Worm (Caenorhabditis elegans) whole organism, late embryonic: ENCODE measurements around the gene irld-51.

Experiments
- C08G9.2 ChIP-seq: sonication (generic microtip); optimal IDR thresholded peaks from 2 replicates; lab custom pipeline; 2016; ENCODE audit warnings: mild to moderate bottlenecking, missing genetic modification characterization, moderate library complexity, missing compliant biosample characterization
- F13H6.1 ChIP-seq: sonication (generic microtip); optimal IDR thresholded peaks from 2 replicates; lab custom pipeline; 2016; ENCODE audit warnings: missing genetic modification characterization, missing compliant biosample characterization
- K02D7.2 ChIP-seq: sonication (generic microtip); optimal IDR thresholded peaks from 2 replicates; lab custom pipeline; 2017; ENCODE audit warnings: mild to moderate bottlenecking, missing genetic modification characterization, missing compliant biosample characterization
- K09A11.1 ChIP-seq: sonication (generic microtip); optimal IDR thresholded peaks from 2 replicates; lab custom pipeline; 2017; ENCODE audit warnings: antibody characterized with exemption, mild to moderate bottlenecking, missing genetic modification characterization, missing compliant biosample characterization; ENCODE audit not compliant: insufficient read depth
- T23F11.4 ChIP-seq: fragments of 200-800 bp; sonication (Bioruptor generic); optimal IDR thresholded peaks from 2 replicates; lab custom pipeline; 2018; ENCODE audit warnings: mild to moderate bottlenecking, missing genetic modification characterization, missing compliant biosample characterization
- ahr-1 ChIP-seq: sonication (generic microtip); optimal IDR thresholded peaks from 2 replicates; lab custom pipeline; 2016; ENCODE audit warnings: missing genetic modification characterization, missing compliant biosample characterization
- ama-1 ChIP-seq: fragments of 150-350 bp; optimal IDR thresholded peaks from 2 replicates; lab custom pipeline; 2014
- ceh-14 ChIP-seq: sonication (generic microtip); optimal IDR thresholded peaks from 2 replicates; lab custom pipeline; 2016; ENCODE audit warnings: missing genotype, missing genetic modification characterization, missing compliant biosample characterization
- ceh-18 ChIP-seq: sonication (generic microtip); optimal IDR thresholded peaks from 2 replicates; lab custom pipeline; 2016; ENCODE audit warnings: missing genetic modification characterization, missing compliant biosample characterization
- ceh-19 ChIP-seq: fragments of 200-800 bp; sonication (Bioruptor generic); optimal IDR thresholded peaks from 2 replicates; lab custom pipeline; 2018; ENCODE audit warnings: mild to moderate bottlenecking, missing genetic modification characterization, missing compliant biosample characterization
- ceh-2 ChIP-seq: sonication (generic microtip); optimal IDR thresholded peaks from 2 replicates; lab custom pipeline; 2016; ENCODE audit warnings: missing genotype, missing genetic modification characterization, missing compliant biosample characterization
- ceh-22 ChIP-seq: sonication (generic microtip); optimal IDR thresholded peaks from 2 replicates; lab custom pipeline; 2017; ENCODE audit warnings: missing biosample characterization, missing genetic modification characterization
- ceh-24 ChIP-seq: sonication (generic microtip); optimal IDR thresholded peaks from 2 replicates; lab custom pipeline; 2016; ENCODE audit warnings: mild to moderate bottlenecking, missing genetic modification characterization, missing compliant biosample characterization
- ceh-31 ChIP-seq: sonication (generic microtip); optimal IDR thresholded peaks from 2 replicates; lab custom pipeline; 2016; ENCODE audit warnings: missing genetic modification characterization, missing compliant biosample characterization
- ceh-34 ChIP-seq: sonication (generic microtip); optimal IDR thresholded peaks from 2 replicates; lab custom pipeline; 2016; ENCODE audit warnings: mild to moderate bottlenecking, missing genetic modification characterization, missing compliant biosample characterization
- ceh-48 ChIP-seq: sonication (generic microtip); optimal IDR thresholded peaks from 2 replicates; lab custom pipeline; 2016; ENCODE audit warnings: missing genetic modification characterization, inconsistent platforms, missing compliant biosample characterization
- ceh-9 ChIP-seq: sonication (generic microtip); optimal IDR thresholded peaks from 2 replicates; lab custom pipeline; 2016; ENCODE audit warnings: mild to moderate bottlenecking, missing genetic modification characterization, inconsistent platforms, missing compliant biosample characterization
- che-1 ChIP-seq: sonication (generic microtip); optimal IDR thresholded peaks from 2 replicates; lab custom pipeline; 2016; ENCODE audit warnings: mild to moderate bottlenecking, missing genetic modification characterization, missing compliant biosample characterization
- dmd-4 ChIP-seq: sonication (generic microtip); optimal IDR thresholded peaks from 2 replicates; lab custom pipeline; 2016; ENCODE audit warnings: borderline replicate concordance, missing genetic modification characterization, missing compliant biosample characterization
- dve-1 ChIP-seq: sonication (generic microtip); optimal IDR thresholded peaks from 2 replicates; lab custom pipeline; 2017; ENCODE audit warnings: antibody characterized with exemption, mild to moderate bottlenecking, missing genetic modification characterization, missing compliant biosample characterization
- ets-4 ChIP-seq: sonication (generic microtip); optimal IDR thresholded peaks from 2 replicates; lab custom pipeline; 2016; ENCODE audit warnings: missing genetic modification characterization, missing compliant biosample characterization
- fax-1 ChIP-seq: sonication (generic microtip); optimal IDR thresholded peaks from 2 replicates; lab custom pipeline; 2016; ENCODE audit warnings: missing genotype, missing genetic modification characterization, missing compliant biosample characterization
- fkh-6 ChIP-seq: sonication (generic microtip); optimal IDR thresholded peaks from 2 replicates; lab custom pipeline; 2016; ENCODE audit warnings: missing genetic modification characterization, missing compliant biosample characterization
- gmeb-2 ChIP-seq: sonication (generic microtip); optimal IDR thresholded peaks from 2 replicates; lab custom pipeline; 2016; ENCODE audit warnings: missing genetic modification characterization, inconsistent platforms, missing compliant biosample characterization
- hlh-15 ChIP-seq: sonication (generic microtip); optimal IDR thresholded peaks from 2 replicates; lab custom pipeline; 2016; ENCODE audit warnings: missing genetic modification characterization, missing compliant biosample characterization
- hlh-6 ChIP-seq: sonication (generic microtip); optimal IDR thresholded peaks from 2 replicates; lab custom pipeline; 2016; ENCODE audit warnings: missing genotype, missing genetic modification characterization, missing compliant biosample characterization
- lin-11 ChIP-seq: fragments of 200-800 bp; sonication (Bioruptor generic); optimal IDR thresholded peaks from 2 replicates; lab custom pipeline; 2018; ENCODE audit warnings: mild to moderate bottlenecking, missing genetic modification characterization, missing compliant biosample characterization
- nfya-1 ChIP-seq: sonication (generic microtip); optimal IDR thresholded peaks from 2 replicates; lab custom pipeline; 2017; ENCODE audit warnings: missing genetic modification characterization, mild to moderate bottlenecking, missing compliant biosample characterization, antibody characterized with exemption, moderate library complexity
- nhr-11 ChIP-seq: fragments of 150-350 bp; optimal IDR thresholded peaks from 2 replicates; lab custom pipeline; 2014; ENCODE audit warnings: missing biosample characterization, missing genetic modification characterization
- npax-4 ChIP-seq: sonication (generic microtip); optimal IDR thresholded peaks from 2 replicates; lab custom pipeline; 2016; ENCODE audit warnings: missing genetic modification characterization, missing compliant biosample characterization
- odd-2 ChIP-seq: sonication (generic microtip); optimal IDR thresholded peaks from 2 replicates; lab custom pipeline; 2017; ENCODE audit warnings: antibody characterized with exemption, mild to moderate bottlenecking, missing genetic modification characterization, missing compliant biosample characterization
- pat-9 ChIP-seq: fragments of 200-800 bp; sonication (Bioruptor generic); optimal IDR thresholded peaks from 2 replicates; lab custom pipeline; 2018; ENCODE audit warnings: mild to moderate bottlenecking, missing genetic modification characterization, moderate library complexity, missing compliant biosample characterization
- pax-1 ChIP-seq: fragments of 150-350 bp; optimal IDR thresholded peaks from 2 replicates; lab custom pipeline; 2014; ENCODE audit warnings: missing biosample characterization, missing genetic modification characterization
- pha-2 ChIP-seq: sonication (generic microtip); optimal IDR thresholded peaks from 2 replicates; lab custom pipeline; 2017; ENCODE audit warnings: mild to moderate bottlenecking, missing genetic modification characterization, missing compliant biosample characterization
- pros-1 ChIP-seq: fragments of 150-350 bp; optimal IDR thresholded peaks from 2 replicates; lab custom pipeline; 2014; ENCODE audit warnings: missing biosample characterization, missing genetic modification reagents, missing genetic modification characterization
- ref-2 ChIP-seq: sonication (generic microtip); optimal IDR thresholded peaks from 2 replicates; lab custom pipeline; 2016; ENCODE audit warnings: missing genetic modification characterization, missing compliant biosample characterization
- sox-2 ChIP-seq: fragments of 200-800 bp; sonication (Bioruptor generic); IDR thresholded peaks from 2 replicates; pipeline ENCODE4 v1.3.6; 2022; ENCODE audit warnings: missing genetic modification reagents, missing genetic modification characterization, missing compliant biosample characterization
- syd-9 ChIP-seq: sonication (generic microtip); optimal IDR thresholded peaks from 2 replicates; lab custom pipeline; 2016; ENCODE audit warnings: mild to moderate bottlenecking, missing genetic modification characterization, moderate library complexity, missing compliant biosample characterization
- tbx-2 ChIP-seq: sonication (generic microtip); optimal IDR thresholded peaks from 2 replicates; lab custom pipeline; 2016; ENCODE audit warnings: missing genetic modification characterization, missing compliant biosample characterization
- tbx-7 ChIP-seq: sonication (generic microtip); optimal IDR thresholded peaks from 2 replicates; lab custom pipeline; 2016; ENCODE audit warnings: missing genotype, missing genetic modification characterization, missing compliant biosample characterization
- ttx-3 ChIP-seq: sonication (generic microtip); optimal IDR thresholded peaks from 2 replicates; lab custom pipeline; 2016; ENCODE audit warnings: missing genetic modification reagents, missing genetic modification characterization, missing compliant biosample characterization
- unc-42 ChIP-seq: sonication (generic microtip); optimal IDR thresholded peaks from 2 replicates; lab custom pipeline; 2016; ENCODE audit warnings: missing genotype, missing genetic modification characterization, missing compliant biosample characterization
- unc-86 ChIP-seq: sonication (generic microtip); optimal IDR thresholded peaks from 2 replicates; lab custom pipeline; 2016; ENCODE audit warnings: missing genetic modification characterization, missing compliant biosample characterization
- ztf-16 ChIP-seq: sonication (generic microtip); optimal IDR thresholded peaks from 2 replicates; lab custom pipeline; 2017; ENCODE audit warnings: missing genetic modification characterization, missing compliant biosample characterization

The irld-51 gene

DNA sequence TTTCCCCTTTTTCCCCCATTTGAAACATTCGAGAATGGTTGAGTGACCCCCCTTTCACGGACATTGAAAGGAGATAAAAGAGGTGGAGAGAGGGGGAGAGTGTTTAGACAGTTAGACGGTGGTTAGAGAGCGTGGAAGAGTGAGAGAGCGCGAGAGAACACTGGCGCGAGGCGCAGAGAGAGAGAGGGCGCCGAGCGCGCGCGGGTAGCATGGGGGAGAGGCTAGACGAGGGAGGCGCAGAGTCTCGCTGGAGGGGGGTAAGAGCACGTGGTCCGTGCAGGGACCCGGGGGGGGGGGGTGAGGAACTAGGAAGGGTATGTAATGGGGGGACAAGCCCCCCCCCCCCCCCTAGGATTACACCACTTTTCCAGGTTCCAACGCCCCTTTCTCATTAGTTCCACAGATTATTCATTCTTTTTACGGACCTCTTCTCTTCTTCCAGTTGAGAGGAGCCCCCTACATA is 21.4 kb upstream of the irld-51 start (continued):
- TF ChIP-seq pax-1 (tag; lab: Kevin White, UChicago): peak; percentile 40
- peak; percentile 31 for TF ChIP-seq ceh-22 (tag; lab: Kevin White, UChicago)
- TF ChIP-seq ceh-9 (tag; lab: Kevin White, UChicago): no peak
- peak; percentile 87 for TF ChIP-seq pros-1 (tag; lab: Kevin White, UChicago)
- peak; percentile 18 for TF ChIP-seq ztf-16
- peak; percentile 39 for TF ChIP-seq F13H6.1 (tag; lab: Kevin White, UChicago)
- TF ChIP-seq ceh-34 (tag; lab: Kevin White, UChicago): peak; percentile 3
- TF ChIP-seq tbx-2 (tag; lab: Kevin White, UChicago): peak; percentile 35
- peak; percentile 31 for TF ChIP-seq unc-86
- TF ChIP-seq pat-9: peak; percentile 42
- peak; percentile 23 for TF ChIP-seq ceh-18 (tag; lab: Kevin White, UChicago)
- no peak for TF ChIP-seq ama-1 (lab: Kevin White, UChicago)
- peak; percentile 78 for TF ChIP-seq nfya-1 (tag; lab: Kevin White, UChicago)
- TF ChIP-seq ahr-1: no peak
- no peak for TF ChIP-seq ref-2 (tag; lab: Kevin White, UChicago)

DNA sequence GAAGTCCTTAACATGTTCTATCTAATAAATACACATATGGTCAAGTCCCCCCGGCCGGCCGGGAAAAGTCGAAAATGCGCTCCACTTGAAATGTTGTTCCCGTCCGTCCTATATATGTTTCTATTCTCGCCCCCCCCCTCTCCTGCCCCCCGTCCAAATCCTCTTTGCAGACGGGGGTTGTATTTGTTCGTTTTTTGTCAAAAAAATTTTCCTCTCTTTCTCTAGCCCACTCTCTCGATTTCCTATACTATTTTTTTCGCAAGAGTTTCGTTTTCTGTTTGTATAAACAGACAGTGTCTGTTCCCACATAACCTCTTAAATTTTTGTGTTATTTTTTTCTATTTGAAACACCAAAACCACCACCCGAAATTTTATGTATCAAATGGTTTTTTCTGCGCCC is 14.5 kb upstream of the irld-51 start:
- TF ChIP-seq T23F11.4 (GFP tag; lab: Kevin White, UChicago) (no peak), K09A11.1 (tag; lab: Kevin White, UChicago) (no peak), hlh-6 (tag; lab: Kevin White, UChicago) (no peak), ceh-2 (tag; lab: Kevin White, UChicago) (no peak), pros-1 (tag; lab: Kevin White, UChicago) (no peak), che-1 (tag; lab: Kevin White, UChicago) (no peak), fax-1 (tag; lab: Kevin White, UChicago) (no peak), F13H6.1 (tag; lab: Kevin White, UChicago) (no peak), ceh-9 (tag; lab: Kevin White, UChicago) (no peak), dmd-4 (no peak), pha-2 (no peak), pax-1 (tag; lab: Kevin White, UChicago) (no peak), odd-2 (no peak), hlh-15 (tag; lab: Kevin White, UChicago) (no peak), unc-86 (no peak)

DNA sequence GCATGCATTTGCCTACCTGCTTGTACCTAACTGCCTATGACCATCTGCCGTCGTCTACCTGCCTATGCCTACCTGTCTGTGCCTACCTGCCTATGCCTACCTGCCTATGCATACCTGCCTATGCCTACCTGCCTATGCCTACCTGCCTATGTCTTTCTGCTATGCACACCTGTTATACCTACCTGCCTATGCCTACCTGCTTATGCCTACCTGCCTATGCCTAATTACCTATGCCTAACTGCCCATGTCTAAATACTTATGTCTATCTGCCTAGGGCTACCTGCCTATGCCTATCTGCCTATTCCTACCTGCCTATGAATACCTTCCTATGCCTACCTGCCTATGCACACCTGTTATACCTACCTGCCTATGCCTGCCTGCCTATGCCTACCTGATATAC is 13.8 kb upstream of the irld-51 start:
- TF ChIP-seq unc-42 (peak; percentile 1), ceh-31 (no peak)

DNA sequence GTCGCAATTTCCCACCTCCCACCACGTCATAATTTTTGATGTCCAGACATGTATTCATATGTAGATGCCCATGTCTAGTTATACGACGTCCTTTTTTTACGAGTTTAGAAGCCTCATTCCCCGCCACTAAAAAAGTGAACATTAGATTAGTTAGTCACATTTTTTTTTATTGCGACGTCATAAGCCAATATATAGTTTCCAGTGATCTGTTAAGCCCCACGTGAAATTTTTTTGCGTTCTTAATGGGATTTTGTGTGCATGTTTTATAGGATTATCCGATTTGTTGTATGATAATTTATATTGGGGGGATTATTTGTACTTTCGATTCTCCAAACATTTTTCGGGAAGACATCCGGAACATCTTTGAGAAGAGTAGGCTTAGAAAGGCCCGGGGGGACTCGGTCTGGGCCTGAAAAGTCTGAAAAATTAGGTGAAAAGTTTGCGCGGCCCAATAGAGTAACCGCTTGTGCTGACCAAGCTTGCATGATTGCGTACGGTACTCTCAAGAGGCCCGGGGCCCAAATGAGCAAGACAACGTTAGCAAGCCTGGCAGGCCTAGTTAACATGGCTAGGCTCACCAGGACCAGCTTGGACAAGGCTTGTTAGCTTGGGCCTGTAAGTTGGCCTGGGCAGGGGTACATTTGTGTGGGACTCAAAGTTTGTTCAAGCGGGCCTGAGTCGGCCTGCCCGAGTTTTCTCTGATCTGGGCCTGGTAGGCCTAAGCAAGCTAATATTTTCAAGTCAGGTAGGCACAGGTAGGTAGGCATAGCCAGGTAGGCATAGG is 12.9 kb upstream of the irld-51 start:
- TF ChIP-seq ztf-16: no peak
- no peak for TF ChIP-seq nhr-11
- TF ChIP-seq ceh-31: no peak
- TF ChIP-seq ref-2 (tag; lab: Kevin White, UChicago): no peak
- TF ChIP-seq C08G9.2 (tag; lab: Kevin White, UChicago): no peak
- TF ChIP-seq K02D7.2 (tag; lab: Kevin White, UChicago): no peak
- TF ChIP-seq ets-4: no peak
- TF ChIP-seq, all 69 proteins: peak for 0

DNA sequence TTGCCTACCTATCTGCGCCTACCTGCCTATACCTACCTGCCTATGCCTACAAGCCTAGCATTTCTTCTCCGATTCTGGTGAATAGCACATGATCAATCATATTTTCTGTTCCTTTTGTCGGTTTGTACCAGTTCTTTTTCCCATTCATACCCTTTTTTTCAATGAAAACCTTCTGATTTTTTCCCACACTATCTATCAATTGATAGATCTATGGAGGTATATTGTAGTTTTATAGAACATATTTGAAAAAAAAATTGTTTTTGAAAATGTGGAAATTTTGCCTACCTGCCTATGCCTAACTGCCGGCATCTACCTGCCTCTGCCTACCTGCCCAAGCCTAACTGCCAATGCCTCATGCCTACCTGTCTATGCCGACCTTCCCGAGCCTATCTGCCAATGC is 11.1 kb upstream of the irld-51 start:
- TF ChIP-seq sox-2 (GFP tag; lab: Robert Waterston, UW) (no peak), gmeb-2 (tag; lab: Kevin White, UChicago) (no peak), ama-1 (lab: Kevin White, UChicago) (no peak), lin-11 (no peak), ceh-9 (tag; lab: Kevin White, UChicago) (no peak), syd-9 (tag; lab: Kevin White, UChicago) (no peak), ceh-22 (tag; lab: Kevin White, UChicago) (no peak), tbx-7 (no peak), npax-4 (no peak), ahr-1 (no peak), dve-1 (tag; lab: Kevin White, UChicago) (no peak), unc-42 (no peak), ceh-48 (tag; lab: Kevin White, UChicago) (no peak), ceh-14 (tag; lab: Kevin White, UChicago) (no peak), fkh-6 (tag; lab: Kevin White, UChicago) (no peak), ceh-24 (tag; lab: Kevin White, UChicago) (no peak), ttx-3 (tag; lab: Kevin White, UChicago) (no peak), ceh-19 (GFP tag; lab: Kevin White, UChicago) (no peak), hlh-6 (tag; lab: Kevin White, UChicago) (no peak)
- TF ChIP-seq, all 69 proteins: peak for 0
